Fruit fly (Drosophila melanogaster) whole organism, embryonic: ENCODE data around the gene CG1622.
A peak's percentile ranks its signal among the peaks of the same experiment; 100 is the strongest.

Experiments used
- B-H1 ChIP-seq: fragments of 200-800 bp; sonication (Bioruptor generic); IDR thresholded peaks from 3 replicates; pipeline ENCODE4 v1.3.6; 2022; ENCODE audit warnings: missing biosample characterization, missing genetic modification characterization
- BEAF-32 ChIP-seq: fragments of 200-800 bp; sonication (Bioruptor generic); optimal IDR thresholded peaks from 3 replicates; lab custom pipeline; 2017; ENCODE audit warnings: missing biosample characterization, missing genetic modification characterization, mild to moderate bottlenecking, moderate library complexity, missing genetic modification reagents
- CG10267 ChIP-seq: fragments of 200-800 bp; sonication (Bioruptor generic); optimal IDR thresholded peaks from 2 replicates; lab custom pipeline; 2018; ENCODE audit warnings: missing biosample characterization, mild to moderate bottlenecking, missing genetic modification characterization, moderate library complexity
- CG10565 ChIP-seq: fragments of 200-800 bp; sonication (Bioruptor generic); optimal IDR thresholded peaks from 3 replicates; lab custom pipeline; 2016; ENCODE audit warnings: missing biosample characterization, mild to moderate bottlenecking, missing genetic modification characterization
- CG13287 ChIP-seq: fragments of 200-800 bp; sonication (Bioruptor generic); IDR thresholded peaks from 2 replicates; pipeline ENCODE4 v1.3.6; 2022; ENCODE audit warnings: missing biosample characterization, missing genetic modification characterization; ENCODE audit not compliant: partially characterized antibody
- CG13424 ChIP-seq: fragments of 200-800 bp; sonication (Bioruptor generic); optimal IDR thresholded peaks from 2 replicates; lab custom pipeline; 2019; ENCODE audit warnings: missing biosample characterization, mild to moderate bottlenecking, missing genetic modification characterization, moderate library complexity
- CG15696 ChIP-seq: fragments of 200-800 bp; sonication (Bioruptor generic); optimal IDR thresholded peaks from 2 replicates; lab custom pipeline; 2019; ENCODE audit warnings: missing biosample characterization, mild to moderate bottlenecking, missing genetic modification characterization, moderate library complexity
- CG1647 ChIP-seq: fragments of 200-800 bp; sonication (Bioruptor generic); optimal IDR thresholded peaks from 3 replicates; lab custom pipeline; 2016; ENCODE audit warnings: missing biosample characterization, missing genetic modification characterization
- CG17359 ChIP-seq: fragments of 200-800 bp; sonication (Bioruptor generic); optimal IDR thresholded peaks from 3 replicates; lab custom pipeline; 2018; ENCODE audit warnings: missing biosample characterization, mild to moderate bottlenecking, missing genetic modification characterization, moderate library complexity
- CG2120 ChIP-seq: fragments of 200-800 bp; sonication (Bioruptor generic); optimal IDR thresholded peaks from 3 replicates; lab custom pipeline; 2016; ENCODE audit warnings: missing biosample characterization, missing genetic modification characterization
- CG32772 ChIP-seq: fragments of 200-800 bp; sonication (Bioruptor generic); IDR thresholded peaks from 2 replicates; pipeline ENCODE4 v1.3.6; 2022; ENCODE audit warnings: missing biosample characterization, missing genetic modification characterization
- CG34422 ChIP-seq: fragments of 200-800 bp; sonication (Bioruptor generic); IDR thresholded peaks from 3 replicates; pipeline ENCODE4 v1.3.6; 2022; ENCODE audit warnings: missing biosample characterization, missing genetic modification characterization
- CG42726 ChIP-seq: fragments of 200-800 bp; sonication (Bioruptor generic); IDR thresholded peaks from 2 replicates; pipeline ENCODE4 v1.3.6; 2022; ENCODE audit warnings: missing biosample characterization, missing genetic modification characterization; ENCODE audit not compliant: partially characterized antibody
- CG4424 ChIP-seq: fragments of 200-800 bp; sonication (Bioruptor generic); optimal IDR thresholded peaks from 3 replicates; lab custom pipeline; 2016; ENCODE audit warnings: missing biosample characterization, missing genetic modification characterization
- CG8290 ChIP-seq, 3 experiments: fragments of 200-800 bp; sonication (Bioruptor generic); optimal IDR thresholded peaks; 2 replicates each; lab custom pipeline; 2016 to 2019; ENCODE audit warnings: missing biosample characterization in 3 of 3, missing genetic modification characterization in 3 of 3, mild to moderate bottlenecking in 2 of 3, moderate library complexity in 1 of 3
- CG8924 ChIP-seq: fragments of 200-800 bp; optimal IDR thresholded peaks from 3 replicates; lab custom pipeline; 2019; ENCODE audit warnings: missing biosample characterization, mild to moderate bottlenecking, missing genetic modification characterization, moderate library complexity
- CG9727 ChIP-seq: fragments of 200-800 bp; sonication (Bioruptor generic); optimal IDR thresholded peaks from 3 replicates; lab custom pipeline; 2017; ENCODE audit warnings: missing biosample characterization, mild to moderate bottlenecking, missing genetic modification characterization
- CG9817 ChIP-seq: fragments of 200-800 bp; sonication (Bioruptor generic); optimal IDR thresholded peaks from 2 replicates; lab custom pipeline; 2018; ENCODE audit warnings: missing biosample characterization, mild to moderate bottlenecking, missing genetic modification characterization, moderate library complexity
- CG9932 ChIP-seq: fragments of 200-800 bp; sonication (Bioruptor generic); IDR thresholded peaks from 2 replicates; pipeline ENCODE4 v1.3.6; 2022; ENCODE audit warnings: missing biosample characterization, missing genetic modification characterization
- Dbx ChIP-seq: fragments of 200-800 bp; sonication (Bioruptor generic); IDR thresholded peaks from 3 replicates; pipeline ENCODE4 v1.3.6; 2022; ENCODE audit warnings: missing biosample characterization, missing genetic modification characterization
- E2f2 ChIP-seq: fragments of 200-800 bp; sonication (Bioruptor generic); IDR thresholded peaks from 2 replicates; pipeline ENCODE4 v1.3.6; 2022; ENCODE audit warnings: missing biosample characterization, missing genetic modification characterization
- Elba2 ChIP-seq: fragments of 200-800 bp; sonication (Bioruptor generic); optimal IDR thresholded peaks from 3 replicates; lab custom pipeline; 2016; ENCODE audit warnings: missing biosample characterization, missing genetic modification characterization
- Fer3 ChIP-seq: fragments of 200-800 bp; sonication (Bioruptor generic); optimal IDR thresholded peaks from 2 replicates; lab custom pipeline; 2018; ENCODE audit warnings: missing biosample characterization, mild to moderate bottlenecking, missing genetic modification characterization, moderate library complexity
- H2.0 ChIP-seq: fragments of 200-800 bp; sonication (Bioruptor generic); IDR thresholded peaks from 2 replicates; pipeline ENCODE4 v1.3.6; 2022; ENCODE audit warnings: missing biosample characterization, missing genetic modification characterization
- Lhr ChIP-seq: fragments of 200-800 bp; sonication (Bioruptor generic); optimal IDR thresholded peaks from 3 replicates; lab custom pipeline; 2017; ENCODE audit warnings: mild to moderate bottlenecking, missing biosample characterization, missing genetic modification reagents, missing genetic modification characterization
- Med ChIP-seq: fragments of 200-800 bp; sonication (Bioruptor generic); peaks from one replicate; lab custom pipeline; 2016; ENCODE audit warnings: missing biosample characterization, missing genetic modification characterization, mild to moderate bottlenecking, inconsistent platforms, moderate library complexity
- Myb ChIP-seq: fragments of 200-800 bp; sonication (Bioruptor generic); optimal IDR thresholded peaks from 2 replicates; lab custom pipeline; 2016; ENCODE audit warnings: missing biosample characterization, missing genetic modification characterization
- Opbp ChIP-seq: fragments of 200-800 bp; sonication (Bioruptor generic); IDR thresholded peaks from 3 replicates; pipeline ENCODE4 v1.3.6; 2022; ENCODE audit warnings: missing biosample characterization, missing genetic modification characterization; ENCODE audit not compliant: partially characterized antibody
- Ravus ChIP-seq: fragments of 200-800 bp; sonication (Bioruptor generic); IDR thresholded peaks from 2 replicates; pipeline ENCODE4 v1.3.6; 2022; ENCODE audit warnings: missing biosample characterization, missing genetic modification characterization
- Rfx ChIP-seq: fragments of 200-800 bp; sonication (Bioruptor generic); IDR thresholded peaks from 2 replicates; pipeline ENCODE4 v1.3.6; 2022; ENCODE audit warnings: missing biosample characterization, missing genetic modification characterization
- Sry-β ChIP-seq: fragments of 200-800 bp; sonication (Bioruptor generic); optimal IDR thresholded peaks from 2 replicates; lab custom pipeline; 2018; ENCODE audit warnings: missing biosample characterization, mild to moderate bottlenecking, missing genetic modification characterization, moderate library complexity
- Xbp1 ChIP-seq: fragments of 200-800 bp; sonication (Bioruptor generic); optimal IDR thresholded peaks from 3 replicates; lab custom pipeline; 2016; ENCODE audit warnings: missing biosample characterization, mild to moderate bottlenecking, missing genetic modification characterization
- Xrp1 ChIP-seq: fragments of 200-800 bp; sonication (Bioruptor generic); IDR thresholded peaks from 2 replicates; pipeline ENCODE4 v1.3.6; 2022; ENCODE audit warnings: missing biosample characterization, missing genetic modification characterization
- al ChIP-seq: fragments of 200-800 bp; sonication (Bioruptor generic); IDR thresholded peaks from 2 replicates; pipeline ENCODE4 v1.3.6; 2022; ENCODE audit warnings: missing biosample characterization, missing genetic modification characterization
- amos ChIP-seq: fragments of 200-800 bp; sonication (Bioruptor generic); IDR thresholded peaks from 2 replicates; pipeline ENCODE4 v1.3.6; 2022; ENCODE audit warnings: missing biosample characterization, missing genetic modification characterization; ENCODE audit not compliant: partially characterized antibody
- az2 ChIP-seq: fragments of 200-800 bp; sonication (Bioruptor generic); optimal IDR thresholded peaks from 3 replicates; lab custom pipeline; 2016; ENCODE audit warnings: missing biosample characterization, missing genetic modification characterization
- bbx ChIP-seq: fragments of 200-800 bp; sonication (Bioruptor generic); IDR thresholded peaks from 2 replicates; pipeline ENCODE4 v1.3.6; 2022; ENCODE audit warnings: missing biosample characterization, missing genetic modification characterization; ENCODE audit not compliant: partially characterized antibody
- chinmo ChIP-seq: fragments of 200-800 bp; sonication (Bioruptor generic); IDR thresholded peaks from 4 replicates; pipeline ENCODE4 v1.3.6; 2022; ENCODE audit warnings: missing biosample characterization, missing genetic modification characterization; ENCODE audit not compliant: partially characterized antibody
- mld ChIP-seq: fragments of 200-800 bp; sonication (Bioruptor generic); IDR thresholded peaks from 3 replicates; pipeline ENCODE4 v1.3.6; 2022; ENCODE audit warnings: missing biosample characterization, missing genetic modification characterization; ENCODE audit not compliant: partially characterized antibody
- pnt ChIP-seq: fragments of 200-800 bp; sonication (Bioruptor generic); optimal IDR thresholded peaks from 3 replicates; lab custom pipeline; 2016; ENCODE audit warnings: missing biosample characterization, missing genetic modification characterization
- slbo ChIP-seq: fragments of 200-800 bp; sonication (Bioruptor generic); IDR thresholded peaks from 2 replicates; pipeline ENCODE4 v1.3.6; 2022; ENCODE audit warnings: missing biosample characterization, missing genetic modification characterization
- sob ChIP-seq: fragments of 200-800 bp; sonication (Bioruptor generic); IDR thresholded peaks from 2 replicates; pipeline ENCODE4 v1.3.6; 2022; ENCODE audit warnings: missing biosample characterization, missing genetic modification characterization
- tgo ChIP-seq: fragments of 200-800 bp; sonication (Bioruptor generic); IDR thresholded peaks from 3 replicates; pipeline ENCODE4 v1.3.6; 2022; ENCODE audit warnings: missing biosample characterization, missing genetic modification characterization
- tll ChIP-seq, 2 experiments: fragments of 200-800 bp in 1 of 2; fragments of >200 bp in 1 of 2; sonication (Bioruptor generic) in 1 of 2; optimal IDR thresholded peaks; 2 replicates each; lab custom pipeline; 2017 to 2019; ENCODE audit warnings: missing biosample characterization in 2 of 2, missing genetic modification characterization in 2 of 2, mild to moderate bottlenecking in 1 of 2, moderate library complexity in 1 of 2

CG1622 gene

DNA sequence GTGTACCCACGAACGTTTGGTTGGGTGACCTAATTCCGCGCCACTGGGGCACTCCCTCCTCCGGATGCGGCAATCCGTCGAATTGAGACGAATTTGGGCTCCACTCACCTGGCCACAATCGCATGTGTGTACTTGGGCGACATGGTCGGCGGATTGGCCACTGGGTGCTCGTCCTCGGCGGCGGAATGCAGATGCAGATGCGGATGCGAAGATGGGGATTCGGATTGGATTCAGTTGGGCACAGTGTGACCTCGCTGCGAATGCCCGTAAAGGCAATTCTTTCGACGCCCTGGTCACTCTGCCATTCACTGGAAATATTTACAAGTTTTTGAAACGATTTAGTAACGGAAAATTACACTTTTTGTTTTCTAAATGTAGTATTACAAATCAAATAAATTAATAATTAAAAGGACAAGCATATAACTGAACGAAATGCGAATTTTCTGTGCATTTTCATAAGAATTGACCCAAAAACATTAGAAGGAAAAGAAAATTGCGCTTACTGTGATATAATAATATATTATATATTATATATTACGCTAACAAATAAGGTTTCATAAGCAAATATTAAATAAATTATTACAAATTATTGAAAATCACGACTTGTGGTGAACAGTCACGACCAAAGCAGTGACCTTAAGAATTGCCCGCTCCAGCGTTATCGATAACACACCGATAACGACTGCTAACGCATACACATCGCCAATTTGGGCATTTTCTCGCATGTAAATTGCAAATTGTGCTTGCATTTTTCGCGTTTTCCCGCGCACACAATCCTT lies at the start of gene CG1622 (continued):
- TF ChIP-seq CG13287 (peak; percentile 34; the same call in 1 of the 2 replicates), BEAF-32 (peak; percentile 47), CG13424 (tag; lab: Kevin White, UChicago) (peak; percentile 52), Xbp1 (GFP tag; lab: Kevin White, UChicago) (peak; percentile 4), CG10267 (tag; lab: Kevin White, UChicago) (peak; percentile 35), bbx (GFP tag; lab: Robert Waterston, UW) (peak; percentile 39; the same call in 1 of the 2 replicates), mld (GFP tag; lab: Robert Waterston, UW) (no peak), chinmo (GFP tag; lab: Robert Waterston, UW) (0 out of 4 replicates have a peak, but pooled peaks have one; percentile 31), CG1647 (GFP tag; lab: Kevin White, UChicago) (no peak), tll (GFP tag; optimal IDR thresholded peaks at IDR 0.05; lab: Kevin White, UChicago) (no peak), E2f2 (GFP tag; lab: Robert Waterston, UW) (peak; percentile 28; the same call in 1 of the 2 replicates), CG32772 (0 out of 2 replicates have a peak, but pooled peaks have one; percentile 26), amos (GFP tag; lab: Robert Waterston, UW) (peak; percentile 50; the same call in 1 of the 2 replicates), CG9932 (GFP tag; lab: Robert Waterston, UW) (peak; percentile 76), CG9727 (GFP tag; lab: Kevin White, UChicago) (peak; percentile 42), Opbp (GFP tag; lab: Robert Waterston, UW) (0 out of 3 replicates have a peak, but pooled peaks have one; percentile 32), Myb (GFP tag; lab: Kevin White, UChicago) (peak; percentile 76), CG34422 (GFP tag; lab: Robert Waterston, UW) (peak; percentile 44; the same call in 1 of the 3 replicates), al (GFP tag; lab: Robert Waterston, UW) (0 out of 2 replicates have a peak, but pooled peaks have one; percentile 21), tgo (GFP tag; lab: Robert Waterston, UW) (peak; percentile 33; the same call in 1 of the 3 replicates), CG2120 (GFP tag; lab: Kevin White, UChicago) (peak; percentile 25), CG8290 (GFP tag; optimal IDR thresholded peaks at IDR 0.05; lab: Kevin White, UChicago) (peak; percentile 1), CG8290 (tag; optimal IDR thresholded peaks at IDR 0.05; lab: Kevin White, UChicago) (no peak), CG42726 (GFP tag; lab: Robert Waterston, UW) (no peak), az2 (peak; percentile 27), Rfx (peak; percentile 81), Lhr (GFP tag; lab: Kevin White, UChicago) (peak; percentile 26), pnt (GFP tag; lab: Kevin White, UChicago) (no peak), Fer3 (tag; lab: Kevin White, UChicago) (peak; percentile 8), sob (GFP tag; lab: Robert Waterston, UW) (peak; percentile 67), slbo (GFP tag; lab: Robert Waterston, UW) (peak; percentile 45; the same call in 1 of the 2 replicates), CG4424 (GFP tag; lab: Kevin White, UChicago) (peak; percentile 9), Elba2 (peak; percentile 48), CG15696 (peak; percentile 9), Med (GFP tag; lab: Kevin White, UChicago) (peak; percentile 70), Sry-β (GFP tag; lab: Kevin White, UChicago) (peak; percentile 51), CG17359 (tag; lab: Kevin White, UChicago) (peak; percentile 18), Ravus (no peak), Dbx (GFP tag; lab: Robert Waterston, UW) (peak; percentile 67; the same call in 2 of the 3 replicates), Xrp1 (GFP tag; lab: Robert Waterston, UW) (peak; percentile 33; the same call in 1 of the 2 replicates), CG9817 (peak; percentile 27), B-H1 (peak; percentile 25; the same call in 1 of the 3 replicates), H2.0 (no peak), CG10565 (GFP tag; lab: Kevin White, UChicago) (no peak), CG8924 (peak; percentile 55)
- TF ChIP-seq, all 482 proteins: peak for 127
